Fruit fly (Drosophila melanogaster): ENCODE data around the gene CG9231.

The CG9231 gene

dm6 chr3L:19590422-19590821 is 4.6 kb upstream of the CG9231 start, which contains the start of gene CG14100 (continued):
- peak; percentile 100 for TF ChIP-seq Asciz (GFP tag; optimal IDR thresholded peaks at IDR 0.05)
- TF ChIP-seq CG10209 (GFP tag; optimal IDR thresholded peaks at IDR 0.05): peak; percentile 100
- TF ChIP-seq CG2889 (GFP tag; IDR thresholded peaks at IDR 0.05): peak; percentile 100
- peak; percentile 97 for TF ChIP-seq CG17802 (tag; optimal IDR thresholded peaks at IDR 0.05)
- 0 out of 4 replicates have a peak, but pooled peaks have one; percentile 52 for TF ChIP-seq Dll (GFP tag; IDR thresholded peaks at IDR 0.05; ENCODE audit: partially characterized antibody)
- TF ChIP-seq CG1832 (GFP tag; optimal IDR thresholded peaks at IDR 0.05): peak; percentile 13
- peak; percentile 100 for TF ChIP-seq twi (tag; optimal IDR thresholded peaks at IDR 0.05)
- TF ChIP-seq insv (GFP tag; optimal IDR thresholded peaks at IDR 0.05): peak; percentile 91 to 93
- peak; percentile 100 for TF ChIP-seq CG18619 (GFP tag; optimal IDR thresholded peaks at IDR 0.05)
- TF ChIP-seq CG14014 (GFP tag; IDR thresholded peaks at IDR 0.05): peak; percentile 100
- TF ChIP-seq trh (GFP tag; optimal IDR thresholded peaks at IDR 0.05): peak; percentile 100
- peak; percentile 100 for TF ChIP-seq nmo (GFP tag; optimal IDR thresholded peaks at IDR 0.05)
- TF ChIP-seq amos (GFP tag; IDR thresholded peaks at IDR 0.05; ENCODE audit: partially characterized antibody): peak; percentile 46; the same call in 1 of the 2 replicates
- peak; percentile 100 for TF ChIP-seq sr (GFP tag; IDR thresholded peaks at IDR 0.05)
- peak; percentile 100 for TF ChIP-seq CG18599 (GFP tag; optimal IDR thresholded peaks at IDR 0.05)
- TF ChIP-seq CG12155 (GFP tag; optimal IDR thresholded peaks at IDR 0.05): peak; percentile 100
- TF ChIP-seq HLH4C (GFP tag; IDR thresholded peaks at IDR 0.05; ENCODE audit: partially characterized antibody): no peak
- peak; percentile 100 for TF ChIP-seq CG3847 (GFP tag; IDR thresholded peaks at IDR 0.05)
- peak; percentile 100 for TF ChIP-seq CkIIα-i1 (GFP tag; IDR thresholded peaks at IDR 0.05)
- peak; percentile 100 for TF ChIP-seq CG9876 (GFP tag; optimal IDR thresholded peaks at IDR 0.05)
- peak; percentile 100 for TF ChIP-seq Dbx (GFP tag; IDR thresholded peaks at IDR 0.05)
- peak; percentile 100 for TF ChIP-seq sens (GFP tag)
- TF ChIP-seq Dip2 (GFP tag; IDR thresholded peaks at IDR 0.05): peak; percentile 87
- peak; percentile 100 for TF ChIP-seq CG14050 (GFP tag; IDR thresholded peaks at IDR 0.05)
- TF ChIP-seq lmd (GFP tag; IDR thresholded peaks at IDR 0.05): peak; percentile 100
- no peak for TF ChIP-seq chinmo (GFP tag; IDR thresholded peaks at IDR 0.05; ENCODE audit: partially characterized antibody)
- TF ChIP-seq row (GFP tag; IDR thresholded peaks at IDR 0.05): peak; percentile 100
- TF ChIP-seq Chrac-16 (GFP tag; optimal IDR thresholded peaks at IDR 0.05): peak; percentile 100
- peak; percentile 58 for TF ChIP-seq gfzf (GFP tag; optimal IDR thresholded peaks at IDR 0.05)
- TF ChIP-seq NC2β (GFP tag; optimal IDR thresholded peaks at IDR 0.05): peak; percentile 100
- peak; percentile 100 for TF ChIP-seq NK7.1 (GFP tag; optimal IDR thresholded peaks at IDR 0.05)
- TF ChIP-seq CG12236 (GFP tag; optimal IDR thresholded peaks at IDR 0.05): peak; percentile 100
- peak; percentile 99 for TF ChIP-seq lbe (GFP tag; optimal IDR thresholded peaks at IDR 0.05)
- peak; percentile 94 for TF ChIP-seq CG15479 (GFP tag; optimal IDR thresholded peaks at IDR 0.05)
- peak; percentile 38; the same call in 1 of the 3 replicates for TF ChIP-seq CG6791 (GFP tag; IDR thresholded peaks at IDR 0.05; ENCODE audit: partially characterized antibody)
- peak; percentile 100 for TF ChIP-seq Max (GFP tag; optimal IDR thresholded peaks at IDR 0.05)
- peak; percentile 100 for TF ChIP-seq Mes4 (GFP tag; optimal IDR thresholded peaks at IDR 0.05)
- peak; percentile 100 for TF ChIP-seq ash1 (GFP tag; optimal IDR thresholded peaks at IDR 0.05)
- peak; percentile 100 for TF ChIP-seq CG12219 (GFP tag; optimal IDR thresholded peaks at IDR 0.05)
- TF ChIP-seq croc (GFP tag; conservative IDR thresholded peaks at IDR 0.05): peak; percentile 100
- TF ChIP-seq nerfin-1 (tag; optimal IDR thresholded peaks at IDR 0.05): peak; percentile 100
- TF ChIP-seq PHDP (tag; optimal IDR thresholded peaks at IDR 0.05): peak; percentile 100
- peak; percentile 100 for TF ChIP-seq CG5953 (GFP tag; IDR thresholded peaks at IDR 0.05)
- TF ChIP-seq Ets97D (GFP tag; optimal IDR thresholded peaks at IDR 0.05): peak; percentile 98
- peak; percentile 70; the same call in 1 of the 2 replicates for TF ChIP-seq CG42726 (GFP tag; IDR thresholded peaks at IDR 0.05; ENCODE audit: partially characterized antibody)
- TF ChIP-seq ewg (GFP tag; optimal IDR thresholded peaks at IDR 0.05): peak; percentile 100
- TF ChIP-seq NFAT (GFP tag; IDR thresholded peaks at IDR 0.05): peak; percentile 100
- peak; percentile 100 for TF ChIP-seq phol (tag; optimal IDR thresholded peaks at IDR 0.05)
- TF ChIP-seq CG15601 (tag; optimal IDR thresholded peaks at IDR 0.05): peak; percentile 100
- peak; percentile 100 for TF ChIP-seq CG16779 (GFP tag; IDR thresholded peaks at IDR 0.05)

All from whole organism, embryonic.